Worm (Caenorhabditis elegans): ENCODE results near the gene nhr-196.

The nhr-196 gene

ce11 chrV:15698099-15698498, 12.6 kb downstream of the nhr-196 start, which contains the start of gene srx-29:
Gene srx-29 (minus strand): TSS chrV:15698199.
- TF ChIP-seq unc-130 (tag; optimal IDR thresholded peaks at IDR 0.05) = no peak
- TF ChIP-seq elt-3 (tag; optimal IDR thresholded peaks at IDR 0.05) = no peak
- TF ChIP-seq Y116A8C.19 (tag; optimal IDR thresholded peaks at IDR 0.05; ENCODE audit: borderline replicate concordance) = no peak
- no peak for TF ChIP-seq pag-3 (tag; optimal IDR thresholded peaks at IDR 0.05; ENCODE audit: borderline replicate concordance, insufficient read depth)
- TF ChIP-seq tbx-2 (tag; optimal IDR thresholded peaks at IDR 0.05) = no peak
- no peak for TF ChIP-seq lin-39 (tag; optimal IDR thresholded peaks at IDR 0.05)
- no peak for TF ChIP-seq rnt-1 (tag; optimal IDR thresholded peaks at IDR 0.05)
- TF ChIP-seq fkh-8 (tag; optimal IDR thresholded peaks at IDR 0.05) = no peak
- no peak for TF ChIP-seq blmp-1 (tag; optimal IDR thresholded peaks at IDR 0.05)
- TF ChIP-seq pqm-1 (tag; optimal IDR thresholded peaks at IDR 0.05) = no peak
- no peak for TF ChIP-seq ets-5 (GFP tag; IDR thresholded peaks at IDR 0.05)
- no peak for TF ChIP-seq nhr-237 (tag; optimal IDR thresholded peaks at IDR 0.05)
- TF ChIP-seq unc-98 (GFP tag; IDR thresholded peaks at IDR 0.05) = no peak
- TF ChIP-seq fkh-4 (tag; optimal IDR thresholded peaks at IDR 0.05; ENCODE audit: borderline replicate concordance) = no peak
- TF ChIP-seq vab-15 (tag; optimal IDR thresholded peaks at IDR 0.05) = no peak
- TF ChIP-seq dsc-1 (tag; optimal IDR thresholded peaks at IDR 0.05) = no peak
- no peak for TF ChIP-seq sox-4 (tag; optimal IDR thresholded peaks at IDR 0.05)

- TF ChIP-seq grh-1 (GFP tag; IDR thresholded peaks at IDR 0.05) = no peak
- TF ChIP-seq pax-3 (tag; optimal IDR thresholded peaks at IDR 0.05) = no peak
- TF ChIP-seq egl-13 (tag; optimal IDR thresholded peaks at IDR 0.05) = no peak
- no peak for TF ChIP-seq lir-3 (tag; optimal IDR thresholded peaks at IDR 0.05; ENCODE audit: poor library complexity)
- TF ChIP-seq fkh-10 (GFP tag; optimal IDR thresholded peaks at IDR 0.05) = no peak
- TF ChIP-seq C04F5.9 (tag; optimal IDR thresholded peaks at IDR 0.05) = no peak
- no peak for TF ChIP-seq irx-1 (tag; optimal IDR thresholded peaks at IDR 0.05)
Measured at ce11 chrV:15699799-15700198, 14.3 kb downstream of the nhr-196 start, which contains the start of gene nhr-199. Gene nhr-199 (minus strand): TSS chrV:15699899.

ce11 chrV:15702263-15702662, 16.7 kb downstream of the nhr-196 start, which contains the start of gene nhr-53:
Gene nhr-53 (minus strand): TSS chrV:15702363.
- TF ChIP-seq dpl-1 (GFP tag; optimal IDR thresholded peaks at IDR 0.05) (no peak), efl-1 (optimal IDR thresholded peaks at IDR 0.05) (no peak), efl-1 (GFP tag; optimal IDR thresholded peaks at IDR 0.05 in 1 of 2) (peak in 1 of 2 experiments; percentile 30)

- TF ChIP-seq pax-3 (tag; optimal IDR thresholded peaks at IDR 0.05) (no peak), blmp-1 (tag; optimal IDR thresholded peaks at IDR 0.05) (peak; percentile 5), nhr-85 (tag) (peak; percentile 29), elt-3 (tag; optimal IDR thresholded peaks at IDR 0.05) (peak in 1 of 6 experiments; percentile 51)
Measured at ce11 chrV:15704745-15705144, 19.2 kb downstream of the nhr-196 start, which contains the start of gene twk-34. Gene twk-34 (plus strand): TSS chrV:15704960.

- peak; percentile 54 for TF ChIP-seq pag-3 (tag; optimal IDR thresholded peaks at IDR 0.05; ENCODE audit: borderline replicate concordance, insufficient read depth)
- no peak for TF ChIP-seq efl-1 (optimal IDR thresholded peaks at IDR 0.05)
- TF ChIP-seq efl-1 (GFP tag; optimal IDR thresholded peaks at IDR 0.05 in 1 of 2) = peak in 1 of 2 experiments; percentile 21
- TF ChIP-seq lsy-2 (tag; optimal IDR thresholded peaks at IDR 0.05) = peak in 1 of 2 experiments; percentile 46
- TF ChIP-seq lin-39 (tag; optimal IDR thresholded peaks at IDR 0.05) = no peak
- TF ChIP-seq nhr-237 (tag; optimal IDR thresholded peaks at IDR 0.05) = no peak
- TF ChIP-seq nhr-19 (GFP tag; conservative IDR thresholded peaks at IDR 0.05) = peak; percentile 38
- peak; percentile 57 for TF ChIP-seq blmp-1 (tag; optimal IDR thresholded peaks at IDR 0.05)
- peak; percentile 52 for TF ChIP-seq nhr-71 (tag; optimal IDR thresholded peaks at IDR 0.05)
- TF ChIP-seq lir-3 (tag; optimal IDR thresholded peaks at IDR 0.05; ENCODE audit: poor library complexity) = no peak
- no peak for TF ChIP-seq snpc-4 (tag; optimal IDR thresholded peaks at IDR 0.05)
- no peak for TF ChIP-seq tlp-1 (tag; optimal IDR thresholded peaks at IDR 0.05)
- TF ChIP-seq nhr-28 (tag; optimal IDR thresholded peaks at IDR 0.05) = no peak
- no peak for TF ChIP-seq jun-1 (tag; optimal IDR thresholded peaks at IDR 0.05)
- TF ChIP-seq nhr-12 (tag; optimal IDR thresholded peaks at IDR 0.05) = no peak
- TF ChIP-seq elt-3 (tag; optimal IDR thresholded peaks at IDR 0.05) = peak in 5 of 6 experiments; percentile 32 to 98 (median 74)
- TF ChIP-seq nhr-90 (tag; optimal IDR thresholded peaks at IDR 0.05; ENCODE audit: poor library complexity) = peak; percentile 11
- peak; percentile 74 for TF ChIP-seq nhr-20 (tag; optimal IDR thresholded peaks at IDR 0.05)
- TF ChIP-seq dsc-1 (tag; optimal IDR thresholded peaks at IDR 0.05) = no peak
- no peak for TF ChIP-seq sox-4 (tag; optimal IDR thresholded peaks at IDR 0.05)
- no peak for TF ChIP-seq unc-62 (GFP tag; optimal IDR thresholded peaks at IDR 0.05)
- no peak for TF ChIP-seq alr-1 (tag; optimal IDR thresholded peaks at IDR 0.05; ENCODE audit: borderline replicate concordance)
- TF ChIP-seq lin-14 (GFP tag; optimal IDR thresholded peaks at IDR 0.05) = peak; percentile 71
- TF ChIP-seq nhr-85 (tag) = peak; percentile 90
- no peak for TF ChIP-seq fkh-4 (tag; optimal IDR thresholded peaks at IDR 0.05; ENCODE audit: borderline replicate concordance)
- TF ChIP-seq efl-3 (GFP tag; optimal IDR thresholded peaks at IDR 0.05) = no peak
Measured at ce11 chrV:15707982-15708381, 22.5 kb downstream of the nhr-196 start.
